Worm (Caenorhabditis elegans) whole organism, young adult: Measurements from ENCODE around the gene W04B5.8.

Source experiments
- B0035.1 ChIP-seq: sonication (generic microtip); optimal IDR thresholded peaks from 2 replicates; lab custom pipeline; 2016; ENCODE audit warnings: missing genetic modification characterization, mild to moderate bottlenecking, missing compliant biosample characterization, missing genotype, missing genetic modification reagents
- B0261.1 ChIP-seq: sonication (generic microtip); optimal IDR thresholded peaks from 2 replicates; lab custom pipeline; 2016; ENCODE audit warnings: mild to moderate bottlenecking, missing genetic modification characterization, moderate library complexity, missing compliant biosample characterization
- K11D2.4 ChIP-seq: fragments of 200-800 bp; sonication (Bioruptor generic); IDR thresholded peaks from 2 replicates; pipeline ENCODE4 v1.3.6; 2022; ENCODE audit warnings: missing genetic modification reagents, missing genetic modification characterization, missing compliant biosample characterization
- ZK185.1 ChIP-seq: sonication (generic microtip); optimal IDR thresholded peaks from 2 replicates; lab custom pipeline; 2016; ENCODE audit warnings: mild to moderate bottlenecking, missing genetic modification characterization, missing compliant biosample characterization; ENCODE audit not compliant: poor library complexity, severe bottlenecking
- aptf-3 ChIP-seq: fragments of 200-800 bp; sonication (Bioruptor generic); IDR thresholded peaks from 2 replicates; pipeline ENCODE4 v1.3.6; 2022; ENCODE audit warnings: missing genetic modification characterization, missing compliant biosample characterization
- bed-2 ChIP-seq: fragments of 200-800 bp; sonication (Bioruptor generic); IDR thresholded peaks from 2 replicates; pipeline ENCODE4 v1.3.6; 2022; ENCODE audit warnings: missing genetic modification reagents, missing genetic modification characterization, missing compliant biosample characterization
- cebp-1 ChIP-seq, 2 experiments: fragments of 200-800 bp in 1 of 2; sonication (Bioruptor generic) in 1 of 2; sonication (generic microtip) in 1 of 2; IDR thresholded peaks in 1 of 2; optimal IDR thresholded peaks in 1 of 2; 2 replicates each; pipeline versions ENCODE4 v1.3.6 to Lab custom; 2017 to 2022; ENCODE audit warnings: missing compliant biosample characterization in 2 of 2, missing genetic modification characterization in 2 of 2, mild to moderate bottlenecking in 1 of 2, missing genetic modification reagents in 1 of 2, moderate library complexity in 1 of 2
- chd-7 ChIP-seq: sonication (generic microtip); optimal IDR thresholded peaks from 2 replicates; lab custom pipeline; 2016; ENCODE audit warnings: mild to moderate bottlenecking, missing genetic modification characterization, moderate library complexity, missing compliant biosample characterization
- die-1 ChIP-seq: sonication (generic microtip); optimal IDR thresholded peaks from 2 replicates; lab custom pipeline; 2016; ENCODE audit warnings: missing genotype, mild to moderate bottlenecking, missing genetic modification characterization, missing compliant biosample characterization
- efl-1 ChIP-seq: fragments of 150-350 bp; optimal IDR thresholded peaks from 2 replicates; lab custom pipeline; 2014; ENCODE audit warnings: missing biosample characterization, missing genetic modification reagents, missing genetic modification characterization
- egl-18 ChIP-seq: fragments of 200-800 bp; sonication (Bioruptor generic); IDR thresholded peaks from 2 replicates; pipeline ENCODE4 v1.3.6; 2022; ENCODE audit warnings: missing genetic modification reagents, missing genetic modification characterization, missing compliant biosample characterization
- hmg-1.2 ChIP-seq: fragments of 200-800 bp; sonication (Bioruptor generic); IDR thresholded peaks from 2 replicates; pipeline ENCODE4 v1.3.6; 2022; ENCODE audit warnings: missing genetic modification reagents, missing genetic modification characterization, missing compliant biosample characterization
- hrde-1 ChIP-seq: sonication (generic microtip); optimal IDR thresholded peaks from 2 replicates; lab custom pipeline; 2016; ENCODE audit warnings: missing genetic modification characterization, mild to moderate bottlenecking, missing compliant biosample characterization, moderate library complexity, missing genotype, missing genetic modification reagents, borderline replicate concordance
- lsl-1 ChIP-seq: fragments of 200-800 bp; sonication (Bioruptor generic); optimal IDR thresholded peaks from 2 replicates; lab custom pipeline; 2018; ENCODE audit warnings: mild to moderate bottlenecking, missing genetic modification characterization, moderate library complexity, missing compliant biosample characterization
- madf-6 ChIP-seq: fragments of 200-800 bp; sonication (Bioruptor generic); IDR thresholded peaks from 2 replicates; pipeline ENCODE4 v1.3.6; 2022; ENCODE audit warnings: missing genetic modification reagents, missing genetic modification characterization, missing compliant biosample characterization
- mcd-1 ChIP-seq: fragments of 200-800 bp; sonication (Bioruptor generic); IDR thresholded peaks from 2 replicates; pipeline ENCODE4 v1.3.6; 2022; ENCODE audit warnings: missing genetic modification reagents, missing genetic modification characterization, missing compliant biosample characterization
- nhr-179 ChIP-seq: sonication (generic microtip); optimal IDR thresholded peaks from 2 replicates; lab custom pipeline; 2016; ENCODE audit warnings: mild to moderate bottlenecking, missing genetic modification characterization, missing compliant biosample characterization
- ztf-22 ChIP-seq: fragments of 200-800 bp; sonication (Bioruptor generic); optimal IDR thresholded peaks from 2 replicates; lab custom pipeline; 2018; ENCODE audit warnings: mild to moderate bottlenecking, missing genetic modification characterization, moderate library complexity, missing compliant biosample characterization
- ztf-25 ChIP-seq: fragments of 200-800 bp; sonication (Bioruptor generic); IDR thresholded peaks from 2 replicates; pipeline ENCODE4 v1.3.6; 2022; ENCODE audit warnings: missing genetic modification reagents, missing genetic modification characterization, missing compliant biosample characterization
- ztf-28 ChIP-seq: fragments of 200-800 bp; sonication (Bioruptor generic); IDR thresholded peaks from 2 replicates; pipeline ENCODE4 v1.3.6; 2022; ENCODE audit warnings: missing genetic modification reagents, missing genetic modification characterization, missing compliant biosample characterization
- ztf-6 ChIP-seq: fragments of 200-800 bp; sonication (Bioruptor generic); IDR thresholded peaks from 2 replicates; pipeline ENCODE4 v1.3.6; 2022; ENCODE audit warnings: missing genetic modification reagents, missing genetic modification characterization, missing compliant biosample characterization

The W04B5.8 gene

DNA sequence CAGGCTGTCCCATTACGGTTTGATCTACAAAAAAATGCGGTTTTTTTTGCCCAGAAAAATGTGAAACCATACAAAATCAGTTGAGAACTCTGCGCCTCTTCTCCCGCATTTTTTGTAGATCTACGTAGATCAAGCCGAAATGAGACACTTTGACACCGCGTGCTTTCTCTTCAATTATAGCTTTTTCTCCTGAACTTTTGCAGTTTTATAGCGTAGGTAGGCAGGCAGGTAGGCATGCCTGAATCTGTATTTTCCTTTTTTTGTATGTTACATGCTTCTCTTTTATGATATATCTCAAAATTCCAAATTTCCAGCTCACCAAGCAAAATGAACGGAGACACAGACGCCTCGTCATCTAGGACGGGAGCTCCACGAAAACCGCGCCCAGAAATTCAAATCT lies 47.4 kb downstream of the W04B5.8 start, which contains the start of gene smg-6 (continued):
- no peak for TF ChIP-seq ZK185.1 (tag; lab: Kevin White, UChicago)

DNA sequence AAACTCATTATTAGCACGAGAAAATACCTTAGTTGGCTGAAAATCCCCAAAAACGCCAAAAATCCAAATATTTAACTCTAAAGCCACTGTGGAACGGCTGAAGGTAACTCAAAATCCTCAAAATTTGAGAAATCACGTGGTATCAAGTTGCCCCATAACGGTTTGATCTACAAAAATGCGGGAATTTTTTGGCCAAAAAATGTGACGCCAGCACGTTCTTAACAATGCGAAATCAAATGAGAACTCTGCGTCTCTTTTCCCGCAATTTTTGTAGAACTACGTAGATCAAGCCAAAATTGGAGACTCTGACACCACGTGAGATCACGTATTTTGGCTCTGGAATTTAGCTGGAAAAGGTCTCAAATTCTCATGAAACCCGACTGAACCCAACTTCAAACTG lies 48.7 kb downstream of the W04B5.8 start:
- no peak for TF ChIP-seq B0035.1 (tag; lab: Kevin White, UChicago)
- TF ChIP-seq die-1 (tag; lab: Kevin White, UChicago) = no peak
- no peak for TF ChIP-seq ztf-25 (GFP tag; lab: Robert Waterston, UW)
- no peak for TF ChIP-seq egl-18 (GFP tag; lab: Robert Waterston, UW)
- peak; percentile 56; the same call in 1 of the 2 replicates for TF ChIP-seq madf-6 (GFP tag; lab: Robert Waterston, UW)
- peak; percentile 18 for TF ChIP-seq efl-1 (GFP tag; lab: Kevin White, UChicago)
- no peak for TF ChIP-seq aptf-3 (GFP tag; lab: Robert Waterston, UW)

DNA sequence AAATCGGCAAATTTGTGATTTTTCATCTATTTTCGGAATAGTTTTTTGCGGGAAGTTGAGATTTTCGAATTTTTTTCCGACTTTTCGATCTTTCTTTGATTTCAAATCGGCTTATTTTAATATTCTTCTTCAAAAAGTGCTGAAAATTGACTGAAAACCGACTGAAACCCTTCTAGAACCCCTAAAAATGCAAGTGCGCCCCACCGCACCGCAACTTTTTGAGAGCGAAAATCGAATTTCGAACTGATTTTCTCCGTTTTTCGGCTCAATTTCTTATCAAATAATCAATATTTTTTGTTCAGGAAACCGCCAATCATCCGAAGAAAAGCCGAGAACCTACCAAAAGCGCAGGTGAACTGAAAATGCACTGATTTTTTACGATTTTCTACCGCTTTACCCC lies 51.2 kb downstream of the W04B5.8 start:
- TF ChIP-seq lsl-1 = no peak
- peak; percentile 62 for TF ChIP-seq mcd-1 (GFP tag; lab: Robert Waterston, UW)
- no peak for TF ChIP-seq K11D2.4

ce11 chrIII:2478605-2479004 lies 52.5 kb downstream of the W04B5.8 start:
- TF ChIP-seq nhr-179 (tag; lab: Kevin White, UChicago) (no peak), hmg-1.2 (GFP tag; lab: Robert Waterston, UW) (no peak), chd-7 (tag; lab: Kevin White, UChicago) (no peak), ztf-6 (GFP tag; lab: Robert Waterston, UW) (no peak), ztf-28 (GFP tag; lab: Robert Waterston, UW) (no peak), ztf-22 (no peak), B0261.1 (tag; lab: Kevin White, UChicago) (no peak), bed-2 (GFP tag; lab: Robert Waterston, UW) (no peak), hrde-1 (tag; lab: Kevin White, UChicago) (no peak), cebp-1 (GFP tag; IDR thresholded peaks at IDR 0.05; lab: Robert Waterston, UW) (no peak), cebp-1 (tag; optimal IDR thresholded peaks at IDR 0.05; lab: Kevin White, UChicago) (no peak)
